Worm (Caenorhabditis elegans) whole organism, L2 larva: ENCODE data around the gene spp-13.

Experiments
- R02D3.7 ChIP-seq: fragments of 150-350 bp; optimal IDR thresholded peaks from 2 replicates; lab custom pipeline; 2014; ENCODE audit warnings: missing biosample characterization, missing genetic modification characterization
- ceh-82 ChIP-seq: fragments of 150-350 bp; optimal IDR thresholded peaks from 2 replicates; lab custom pipeline; 2014; ENCODE audit warnings: missing biosample characterization, missing genetic modification characterization
- lsy-2 ChIP-seq, 2 experiments: fragments of 150-350 bp in 1 of 2; sonication (generic microtip) in 1 of 2; optimal IDR thresholded peaks; 2 replicates each; lab custom pipeline; 2014 to 2017; ENCODE audit warnings: missing biosample characterization in 2 of 2, missing genetic modification characterization in 2 of 2
- nhr-11 ChIP-seq: fragments of 150-350 bp; optimal IDR thresholded peaks from 2 replicates; lab custom pipeline; 2014; ENCODE audit warnings: missing biosample characterization, missing genetic modification characterization
- nhr-25 ChIP-seq: fragments of 150-350 bp; sonication (generic microtip); optimal IDR thresholded peaks from 3 replicates; lab custom pipeline; 2014; ENCODE audit warnings: missing biosample characterization, missing genetic modification characterization

- no peak for TF ChIP-seq nhr-25
- no peak for TF ChIP-seq lsy-2 (tag; optimal IDR thresholded peaks at IDR 0.05; lab: Kevin White, UChicago)
- TF ChIP-seq nhr-11 (tag; lab: Kevin White, UChicago), result no peak
- TF ChIP-seq ceh-82 (tag; lab: Kevin White, UChicago), result no peak
- TF ChIP-seq R02D3.7 (tag; lab: Kevin White, UChicago), result no peak
These were observed 42.6 kb upstream of the spp-13 start for ce11 chrX:8460958-8461357.
